Fruit fly (Drosophila melanogaster): ENCODE results near the gene Fim.

Gene Fim

DNA sequence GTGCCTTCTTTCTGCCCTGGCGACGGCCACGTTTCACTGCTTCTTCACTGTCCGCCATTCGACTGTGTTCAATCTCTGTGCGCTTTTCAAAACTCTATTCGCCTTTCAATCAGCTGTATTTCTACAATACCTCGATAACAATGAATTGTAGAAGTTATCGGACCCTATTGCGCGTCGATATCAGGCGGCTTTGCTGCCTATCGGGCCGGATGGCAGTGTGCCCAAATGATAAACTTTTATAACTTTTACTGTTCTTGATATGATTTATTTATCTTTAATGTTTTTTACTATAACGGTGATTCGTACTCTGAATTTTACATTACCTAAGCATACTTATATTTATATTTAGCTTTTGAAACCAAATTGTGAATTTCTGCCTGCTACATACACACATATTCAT lies 56.9 kb downstream of the Fim start, which contains the start of gene CG8915 (continued):
- TF ChIP-seq CG10209 (GFP tag; optimal IDR thresholded peaks at IDR 0.05) (no peak), CG2712 (tag; optimal IDR thresholded peaks at IDR 0.05) (peak; percentile 9), crp (GFP tag; optimal IDR thresholded peaks at IDR 0.05) (peak in 1 of 2 experiments; percentile 80), gem (tag; optimal IDR thresholded peaks at IDR 0.05) (peak; percentile 31), sens (GFP tag) (peak; percentile 71), ato (GFP tag; IDR thresholded peaks at IDR 0.05; ENCODE audit: partially characterized antibody) (peak; percentile 61; the same call in 1 of the 2 replicates), CG13287 (GFP tag; IDR thresholded peaks at IDR 0.05; ENCODE audit: partially characterized antibody) (peak; percentile 75), tap (tag; optimal IDR thresholded peaks at IDR 0.05) (no peak), zen2 (GFP tag; IDR thresholded peaks at IDR 0.05; ENCODE audit: partially characterized antibody) (peak; percentile 63), sna (GFP tag; IDR thresholded peaks at IDR 0.05; ENCODE audit: partially characterized antibody) (peak; percentile 68), salm (tag; optimal IDR thresholded peaks at IDR 0.05) (no peak)

DNA sequence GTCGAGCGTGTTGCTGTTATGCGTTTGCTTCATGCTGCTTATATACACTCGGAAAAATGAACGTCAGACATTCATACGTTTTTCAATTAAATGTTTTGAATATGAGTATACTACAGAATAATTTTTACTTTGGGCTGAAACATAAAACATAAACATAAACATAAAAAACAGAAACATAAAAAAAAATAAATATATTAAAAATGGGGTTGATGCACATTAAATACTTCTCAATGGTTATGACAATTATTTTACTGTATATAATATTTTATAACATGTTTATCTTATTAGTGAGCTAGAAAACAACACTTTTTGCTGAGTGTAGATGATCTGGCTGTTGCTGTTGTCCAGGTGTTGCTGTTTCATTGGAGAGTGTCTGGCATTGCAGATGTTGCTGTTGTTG lies 64.3 kb downstream of the Fim start:
- TF ChIP-seq kah (GFP tag; optimal IDR thresholded peaks at IDR 0.05) (no peak), h (optimal IDR thresholded peaks at IDR 0.05) (no peak), CG13894 (tag; optimal IDR thresholded peaks at IDR 0.05) (no peak), ci (GFP tag; IDR thresholded peaks at IDR 0.05) (no peak), Abd-B (GFP tag; optimal IDR thresholded peaks at IDR 0.05) (no peak), CG12391 (tag; optimal IDR thresholded peaks at IDR 0.05) (peak; percentile 35), CG8944 (GFP tag; optimal IDR thresholded peaks at IDR 0.05) (no peak), emc (GFP tag; optimal IDR thresholded peaks at IDR 0.05) (no peak), HLH4C (GFP tag; IDR thresholded peaks at IDR 0.05; ENCODE audit: partially characterized antibody) (no peak), lilli (GFP tag; optimal IDR thresholded peaks at IDR 0.05) (no peak), H15 (GFP tag; IDR thresholded peaks at IDR 0.05) (no peak), CG14050 (GFP tag; IDR thresholded peaks at IDR 0.05) (no peak), NfI (GFP tag; optimal IDR thresholded peaks at IDR 0.05) (no peak), dysf (GFP tag; IDR thresholded peaks at IDR 0.05) (0 out of 3 replicates have a peak, but pooled peaks have one; percentile 5), CG11560 (tag; IDR thresholded peaks at IDR 0.05) (no peak), Dad (GFP tag; optimal IDR thresholded peaks at IDR 0.05) (no peak), Rx (GFP tag; IDR thresholded peaks at IDR 0.05) (no peak), CG4854 (GFP tag; optimal IDR thresholded peaks at IDR 0.05) (no peak), crol (GFP tag; IDR thresholded peaks at IDR 0.05) (no peak), CG15073 (GFP tag; optimal IDR thresholded peaks at IDR 0.05) (no peak), p53 (GFP tag; optimal IDR thresholded peaks at IDR 0.05) (no peak), dmrt11E (tag; optimal IDR thresholded peaks at IDR 0.05) (peak; percentile 28), chm (GFP tag; IDR thresholded peaks at IDR 0.05) (no peak), cg (GFP tag; optimal IDR thresholded peaks at IDR 0.05) (no peak), sr (GFP tag; IDR thresholded peaks at IDR 0.05) (no peak), dmrt99B (tag; optimal IDR thresholded peaks at IDR 0.05) (peak; percentile 67), bbx (GFP tag; IDR thresholded peaks at IDR 0.05; ENCODE audit: partially characterized antibody) (no peak), pho (GFP tag; optimal IDR thresholded peaks at IDR 0.05) (no peak), Drgx (GFP tag; IDR thresholded peaks at IDR 0.05) (peak; percentile 65), CG14860 (GFP tag; IDR thresholded peaks at IDR 0.05; ENCODE audit: partially characterized antibody) (no peak), dimm (GFP tag; IDR thresholded peaks at IDR 0.05) (no peak), CoRest (tag; optimal IDR thresholded peaks at IDR 0.05) (peak; percentile 21), lola (GFP tag; optimal IDR thresholded peaks at IDR 0.05) (peak in 1 of 3 experiments; percentile 26), Myb (GFP tag; optimal IDR thresholded peaks at IDR 0.05) (no peak), Sin3A (optimal IDR thresholded peaks at IDR 0.05) (no peak), inv (GFP tag; IDR thresholded peaks at IDR 0.05; ENCODE audit: partially characterized antibody) (no peak), org-1 (GFP tag; optimal IDR thresholded peaks at IDR 0.05) (no peak), Oaz (GFP tag; IDR thresholded peaks at IDR 0.05) (no peak), Sry-δ (GFP tag; optimal IDR thresholded peaks at IDR 0.05) (no peak), lab (GFP tag; optimal IDR thresholded peaks at IDR 0.05) (no peak)

Data from whole organism, embryonic.